Fruit fly (Drosophila melanogaster) whole organism, adult: Measurements from ENCODE around the gene ppk28.

ENCODE experiments used
- CG11617 ChIP-seq: fragments of 200-800 bp; sonication (Bioruptor generic); optimal IDR thresholded peaks from 2 replicates; lab custom pipeline; 2017; ENCODE audit warnings: mild to moderate bottlenecking, missing biosample characterization, missing genetic modification reagents, missing genetic modification characterization
- CG14711 ChIP-seq: fragments of 200-800 bp; sonication (Bioruptor generic); optimal IDR thresholded peaks from 2 replicates; lab custom pipeline; 2018; ENCODE audit warnings: missing biosample characterization, mild to moderate bottlenecking, missing genetic modification characterization, moderate library complexity
- CG33017 ChIP-seq: fragments of 200-800 bp; sonication (Bioruptor generic); optimal IDR thresholded peaks from 2 replicates; lab custom pipeline; 2018; ENCODE audit warnings: missing biosample characterization, mild to moderate bottlenecking, missing genetic modification characterization, moderate library complexity
- CG5204 ChIP-seq: fragments of 200-800 bp; sonication (Bioruptor generic); optimal IDR thresholded peaks from 2 replicates; lab custom pipeline; 2016; ENCODE audit warnings: missing biosample characterization, missing genetic modification characterization
- CG7045 ChIP-seq: fragments of 200-800 bp; sonication (Bioruptor generic); optimal IDR thresholded peaks from 2 replicates; lab custom pipeline; 2017; ENCODE audit warnings: missing biosample characterization, mild to moderate bottlenecking, missing genetic modification characterization
- CG7101 ChIP-seq: fragments of 200-800 bp; sonication (Bioruptor generic); optimal IDR thresholded peaks from 2 replicates; lab custom pipeline; 2018; ENCODE audit warnings: missing biosample characterization, mild to moderate bottlenecking, missing genetic modification characterization, moderate library complexity
- Crg-1 ChIP-seq: fragments of 200-800 bp; sonication (Bioruptor generic); optimal IDR thresholded peaks from 2 replicates; lab custom pipeline; 2016; ENCODE audit warnings: missing biosample characterization, missing genetic modification characterization
- Hr96 ChIP-seq: fragments of 200-800 bp; sonication (Bioruptor generic); optimal IDR thresholded peaks from 2 replicates; lab custom pipeline; 2016; ENCODE audit warnings: missing biosample characterization, missing genetic modification characterization
- Mnt ChIP-seq: fragments of 200-800 bp; sonication (Bioruptor generic); optimal IDR thresholded peaks from 2 replicates; lab custom pipeline; 2016; ENCODE audit warnings: missing biosample characterization, mild to moderate bottlenecking, missing genetic modification characterization
- cic ChIP-seq: fragments of 200-800 bp; sonication (Bioruptor generic); optimal IDR thresholded peaks from 2 replicates; lab custom pipeline; 2017; ENCODE audit warnings: missing biosample characterization, mild to moderate bottlenecking, missing genetic modification characterization, moderate library complexity
- kay ChIP-seq: fragments of 200-800 bp; sonication (Bioruptor generic); peaks from one replicate; lab custom pipeline; 2016; ENCODE audit warnings: missing biosample characterization, missing genetic modification characterization, borderline replicate concordance
- ovo ChIP-seq: fragments of 200-800 bp; sonication (Bioruptor generic); optimal IDR thresholded peaks from 2 replicates; lab custom pipeline; 2016; ENCODE audit warnings: missing biosample characterization, missing genetic modification characterization

dm6 chrX:16821216-16821615 lies 15.3 kb downstream of the ppk28 start:
- TF ChIP-seq CG7045: no peak
- no peak for TF ChIP-seq CG11617 (GFP tag; lab: Kevin White, UChicago)
- no peak for TF ChIP-seq CG33017 (tag; lab: Kevin White, UChicago)
- no peak for TF ChIP-seq CG5204 (GFP tag; lab: Kevin White, UChicago)
- TF ChIP-seq CG7101 (tag; lab: Kevin White, UChicago): no peak
- no peak for TF ChIP-seq Crg-1 (GFP tag; lab: Kevin White, UChicago)
- no peak for TF ChIP-seq CG14711 (tag; lab: Kevin White, UChicago)
- TF ChIP-seq Mnt (GFP tag; lab: Kevin White, UChicago): no peak
- TF ChIP-seq kay (GFP tag; lab: Kevin White, UChicago): no peak
- no peak for TF ChIP-seq cic (GFP tag; lab: Kevin White, UChicago)
- no peak for TF ChIP-seq ovo
- no peak for TF ChIP-seq Hr96 (GFP tag; lab: Kevin White, UChicago)
